Worm (Caenorhabditis elegans) whole organism, young adult: ENCODE results near the gene D1086.6.

Experiments
- B0019.2 ChIP-seq: fragments of 200-800 bp; sonication (Bioruptor generic); conservative IDR thresholded peaks from 2 replicates; pipeline ENCODE4 v1.3.6; 2022; ENCODE audit warnings: missing genetic modification reagents, missing genetic modification characterization, missing compliant biosample characterization
- B0035.1 ChIP-seq: sonication (generic microtip); optimal IDR thresholded peaks from 2 replicates; lab custom pipeline; 2016; ENCODE audit warnings: missing genetic modification characterization, mild to moderate bottlenecking, missing compliant biosample characterization, missing genotype, missing genetic modification reagents
- C06A6.2 ChIP-seq: fragments of 200-800 bp; sonication (Bioruptor generic); conservative IDR thresholded peaks from 2 replicates; pipeline ENCODE4 v1.3.6; 2022; ENCODE audit warnings: missing genetic modification characterization, missing compliant biosample characterization
- D2030.7 ChIP-seq: fragments of 200-800 bp; sonication (Bioruptor generic); IDR thresholded peaks from 2 replicates; pipeline ENCODE4 v1.3.6; 2022; ENCODE audit warnings: missing genetic modification reagents, missing genetic modification characterization, missing compliant biosample characterization
- F23B12.7 ChIP-seq: sonication (generic microtip); optimal IDR thresholded peaks from 2 replicates; lab custom pipeline; 2017; ENCODE audit warnings: missing genetic modification characterization, mild to moderate bottlenecking, missing compliant biosample characterization, antibody characterized with exemption, moderate library complexity; ENCODE audit not compliant: insufficient read depth
- F33H1.4 ChIP-seq: fragments of 200-800 bp; sonication (Bioruptor generic); IDR thresholded peaks from 2 replicates; pipeline ENCODE4 v1.3.6; 2022; ENCODE audit warnings: missing genetic modification reagents, missing genetic modification characterization, missing compliant biosample characterization
- F57C9.4 ChIP-seq: sonication (generic microtip); optimal IDR thresholded peaks from 2 replicates; lab custom pipeline; 2017; ENCODE audit warnings: mild to moderate bottlenecking, missing genetic modification characterization, missing compliant biosample characterization
- K11D2.4 ChIP-seq: fragments of 200-800 bp; sonication (Bioruptor generic); IDR thresholded peaks from 2 replicates; pipeline ENCODE4 v1.3.6; 2022; ENCODE audit warnings: missing genetic modification reagents, missing genetic modification characterization, missing compliant biosample characterization
- Y53G8AR.9 ChIP-seq: fragments of 200-800 bp; sonication (Bioruptor generic); conservative IDR thresholded peaks from 2 replicates; pipeline ENCODE4 v1.3.6; 2022; ENCODE audit warnings: missing genetic modification reagents, missing genetic modification characterization, missing compliant biosample characterization
- Y95B8A.8 ChIP-seq: fragments of 200-800 bp; sonication (Bioruptor generic); IDR thresholded peaks from 2 replicates; pipeline ENCODE4 v1.3.6; 2022; ENCODE audit warnings: missing genetic modification reagents, missing genetic modification characterization, missing compliant biosample characterization
- aptf-3 ChIP-seq: fragments of 200-800 bp; sonication (Bioruptor generic); IDR thresholded peaks from 2 replicates; pipeline ENCODE4 v1.3.6; 2022; ENCODE audit warnings: missing genetic modification characterization, missing compliant biosample characterization
- atf-7 ChIP-seq: sonication (generic microtip); optimal IDR thresholded peaks from 2 replicates; lab custom pipeline; 2017; ENCODE audit warnings: mild to moderate bottlenecking, missing genetic modification characterization, missing compliant biosample characterization
- attf-6 ChIP-seq: fragments of 200-800 bp; sonication (Bioruptor generic); IDR thresholded peaks from 2 replicates; pipeline ENCODE4 v1.3.6; 2022; ENCODE audit warnings: missing genetic modification reagents, missing genetic modification characterization, missing compliant biosample characterization
- bed-2 ChIP-seq: fragments of 200-800 bp; sonication (Bioruptor generic); IDR thresholded peaks from 2 replicates; pipeline ENCODE4 v1.3.6; 2022; ENCODE audit warnings: missing genetic modification reagents, missing genetic modification characterization, missing compliant biosample characterization
- ceh-58 ChIP-seq: fragments of 200-800 bp; sonication (Bioruptor generic); IDR thresholded peaks from 2 replicates; pipeline ENCODE4 v1.3.6; 2022; ENCODE audit warnings: missing genetic modification characterization, missing compliant biosample characterization
- ceh-79 ChIP-seq: sonication (generic microtip); optimal IDR thresholded peaks from 2 replicates; lab custom pipeline; 2017; ENCODE audit warnings: mild to moderate bottlenecking, missing genetic modification characterization, missing compliant biosample characterization
- egl-44 ChIP-seq: fragments of 200-800 bp; sonication (Bioruptor generic); IDR thresholded peaks from 2 replicates; pipeline ENCODE4 v1.3.6; 2022; ENCODE audit warnings: missing genetic modification reagents, missing genetic modification characterization, missing compliant biosample characterization
- egrh-3 ChIP-seq: fragments of 200-800 bp; sonication (Bioruptor generic); IDR thresholded peaks from 2 replicates; pipeline ENCODE4 v1.3.6; 2022; ENCODE audit warnings: missing genetic modification reagents, missing genetic modification characterization, missing compliant biosample characterization
- ets-4 ChIP-seq: fragments of 200-800 bp; sonication (Bioruptor generic); optimal IDR thresholded peaks from 2 replicates; lab custom pipeline; 2018; ENCODE audit warnings: mild to moderate bottlenecking, missing genetic modification characterization, missing compliant biosample characterization
- hlh-26 ChIP-seq: fragments of 200-800 bp; sonication (Bioruptor generic); conservative IDR thresholded peaks from 2 replicates; pipeline ENCODE4 v1.3.6; 2022; ENCODE audit warnings: missing genetic modification reagents, missing genetic modification characterization, missing compliant biosample characterization
- hmg-1.2 ChIP-seq: fragments of 200-800 bp; sonication (Bioruptor generic); IDR thresholded peaks from 2 replicates; pipeline ENCODE4 v1.3.6; 2022; ENCODE audit warnings: missing genetic modification reagents, missing genetic modification characterization, missing compliant biosample characterization
- madf-10 ChIP-seq: sonication (generic microtip); optimal IDR thresholded peaks from 2 replicates; lab custom pipeline; 2016; ENCODE audit warnings: mild to moderate bottlenecking, missing genetic modification characterization, missing compliant biosample characterization
- madf-3 ChIP-seq: fragments of 200-800 bp; sonication (Bioruptor generic); IDR thresholded peaks from 2 replicates; pipeline ENCODE4 v1.3.6; 2022; ENCODE audit warnings: missing genetic modification reagents, missing genetic modification characterization, missing compliant biosample characterization
- mxl-1 ChIP-seq: sonication (generic microtip); optimal IDR thresholded peaks from 2 replicates; lab custom pipeline; 2016; ENCODE audit warnings: missing genetic modification characterization, missing compliant biosample characterization
- nhr-27 ChIP-seq: fragments of 200-800 bp; sonication (Bioruptor generic); optimal IDR thresholded peaks from 2 replicates; lab custom pipeline; 2018; ENCODE audit warnings: mild to moderate bottlenecking, missing genetic modification characterization, moderate library complexity, missing compliant biosample characterization
- nhr-90 ChIP-seq: sonication (generic microtip); optimal IDR thresholded peaks from 2 replicates; lab custom pipeline; 2016; ENCODE audit warnings: missing genotype, mild to moderate bottlenecking, missing genetic modification characterization, missing compliant biosample characterization
- sdz-38 ChIP-seq: sonication (generic microtip); optimal IDR thresholded peaks from 2 replicates; lab custom pipeline; 2016; ENCODE audit warnings: missing genotype, missing genetic modification characterization, missing compliant biosample characterization
- snpc-1.1 ChIP-seq: sonication (generic microtip); optimal IDR thresholded peaks from 2 replicates; lab custom pipeline; 2017; ENCODE audit warnings: missing genetic modification characterization, mild to moderate bottlenecking, missing compliant biosample characterization, antibody characterized with exemption, moderate library complexity, missing genotype, missing genetic modification reagents; ENCODE audit not compliant: insufficient read depth
- snpc-3.4 ChIP-seq: sonication (generic microtip); optimal IDR thresholded peaks from 2 replicates; lab custom pipeline; 2017; ENCODE audit warnings: missing genetic modification characterization, mild to moderate bottlenecking, missing compliant biosample characterization, antibody characterized with exemption, moderate library complexity, missing genotype, missing genetic modification reagents
- snpc-4 ChIP-seq, 5 experiments: fragments of 150-350 bp in 1 of 5; sonication (generic microtip) in 4 of 5; optimal IDR thresholded peaks; 2 replicates each; lab custom pipeline; 2014 to 2018; ENCODE audit warnings: missing genetic modification characterization in 5 of 5, missing biosample characterization in 3 of 5, antibody characterized with exemption in 2 of 5, mild to moderate bottlenecking in 2 of 5, missing compliant biosample characterization in 2 of 5, missing genotype in 2 of 5, moderate library complexity in 2 of 5, missing genetic modification reagents in 1 of 5
- tbp1 ChIP-seq: fragments of 200-800 bp; sonication (Bioruptor generic); optimal IDR thresholded peaks from 2 replicates; lab custom pipeline; 2018; ENCODE audit warnings: mild to moderate bottlenecking, missing genetic modification characterization, missing compliant biosample characterization

D1086.6 gene

DNA sequence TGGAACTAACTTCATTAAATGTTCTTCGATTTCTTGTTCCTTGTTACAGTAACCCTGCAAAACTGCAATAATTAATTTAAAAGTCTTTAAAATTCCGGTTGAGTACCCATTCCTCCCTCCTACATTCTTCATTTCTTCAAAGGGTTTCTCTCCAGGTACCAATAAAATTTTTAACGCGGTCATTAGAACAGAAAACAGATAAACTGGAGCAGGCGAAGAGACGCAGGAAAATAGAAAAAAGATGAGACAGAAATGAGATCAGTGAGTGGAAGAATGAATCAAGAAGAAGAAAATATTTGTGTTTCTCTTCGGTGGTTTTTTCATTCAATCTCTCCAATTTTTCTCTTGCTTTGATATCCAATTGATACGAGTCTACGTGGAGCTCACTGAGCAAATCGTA lies 14.2 kb downstream of the D1086.6 start, which contains the start of gene D1086.8:
Gene D1086.8, plus strand, starts transcription at position 301 of the 400 bp plus-strand sequence.
- TF ChIP-seq F23B12.7 (no peak), mxl-1 (tag; lab: Kevin White, UChicago) (no peak), C06A6.2 (GFP tag; lab: Robert Waterston, UW) (no peak), snpc-3.4 (tag; lab: Kevin White, UChicago) (no peak), ets-4 (GFP tag; lab: Kevin White, UChicago) (no peak), sdz-38 (no peak), attf-6 (GFP tag; lab: Robert Waterston, UW) (no peak), aptf-3 (GFP tag; lab: Robert Waterston, UW) (no peak), ceh-79 (tag; lab: Kevin White, UChicago) (no peak), K11D2.4 (GFP tag; lab: Robert Waterston, UW) (no peak), Y53G8AR.9 (GFP tag; lab: Robert Waterston, UW) (no peak), F57C9.4 (tag; lab: Kevin White, UChicago) (no peak), hlh-26 (GFP tag; lab: Robert Waterston, UW) (no peak)

DNA sequence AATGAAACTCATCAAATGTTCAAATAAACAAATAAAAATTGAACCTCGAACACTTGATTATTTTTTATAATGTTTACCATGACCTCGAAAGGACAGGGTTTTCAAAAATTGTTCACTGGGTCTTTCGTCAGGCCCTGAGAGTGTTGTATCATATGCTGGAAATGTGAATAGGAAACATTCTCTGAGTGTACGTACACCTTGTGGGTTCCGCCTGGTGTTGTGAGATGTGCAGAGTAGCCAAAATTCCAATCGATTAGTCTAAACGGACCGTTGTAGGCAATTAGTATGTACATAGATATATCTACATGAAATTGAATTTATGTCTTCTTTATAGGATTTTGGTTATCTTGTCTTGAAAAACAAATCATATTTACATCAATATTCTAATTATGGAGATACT lies 14.9 kb downstream of the D1086.6 start:
- TF ChIP-seq bed-2 (GFP tag; lab: Robert Waterston, UW) = no peak
- no peak for TF ChIP-seq F23B12.7
- TF ChIP-seq B0035.1 (tag; lab: Kevin White, UChicago) = no peak
- peak; percentile 24; the same call in 1 of the 2 replicates for TF ChIP-seq hmg-1.2 (GFP tag; lab: Robert Waterston, UW)
- TF ChIP-seq Y95B8A.8 = no peak
- TF ChIP-seq tbp1 = peak; percentile 16
- TF ChIP-seq atf-7 (tag; lab: Kevin White, UChicago) = no peak
- no peak for TF ChIP-seq egl-44 (GFP tag; lab: Robert Waterston, UW)
- no peak for TF ChIP-seq snpc-3.4 (tag; lab: Kevin White, UChicago)
- peak; percentile 59 for TF ChIP-seq snpc-1.1
- no peak for TF ChIP-seq snpc-4 (GFP tag; optimal IDR thresholded peaks at IDR 0.05; lab: Kevin White, UChicago)
- TF ChIP-seq snpc-4 (tag; optimal IDR thresholded peaks at IDR 0.05; lab: Kevin White, UChicago) = peak in 2 of 4 experiments; percentile 36 to 70

DNA sequence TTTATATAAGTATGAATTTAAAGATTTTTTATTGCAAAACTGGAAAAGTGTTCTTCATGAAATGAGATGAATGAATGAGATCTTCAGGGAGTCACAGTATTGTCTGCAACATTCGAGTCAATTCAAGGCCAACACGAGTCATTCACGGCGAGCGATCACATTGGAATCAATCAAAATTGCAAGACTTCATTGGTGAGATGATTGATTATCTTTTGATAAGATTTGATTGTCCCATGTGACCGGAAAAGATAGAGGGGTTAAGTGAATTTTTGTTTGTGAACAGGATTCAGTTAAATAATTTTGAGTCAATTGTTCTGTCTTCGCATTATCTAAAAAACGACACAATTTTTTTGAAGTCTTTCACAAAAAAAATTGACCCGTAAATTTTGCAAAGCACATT lies 15.4 kb downstream of the D1086.6 start:
- TF ChIP-seq ceh-58 (GFP tag; lab: Robert Waterston, UW) (no peak), mxl-1 (tag; lab: Kevin White, UChicago) (no peak), madf-3 (GFP tag; lab: Robert Waterston, UW) (no peak), egrh-3 (GFP tag; lab: Robert Waterston, UW) (no peak), Y53G8AR.9 (GFP tag; lab: Robert Waterston, UW) (no peak), bed-2 (GFP tag; lab: Robert Waterston, UW) (no peak), ceh-79 (tag; lab: Kevin White, UChicago) (no peak), sdz-38 (no peak), nhr-90 (tag; lab: Kevin White, UChicago) (no peak), B0019.2 (GFP tag; lab: Robert Waterston, UW) (no peak), D2030.7 (GFP tag; lab: Robert Waterston, UW) (no peak), F33H1.4 (GFP tag; lab: Robert Waterston, UW) (no peak), nhr-27 (tag; lab: Kevin White, UChicago) (no peak)

DNA sequence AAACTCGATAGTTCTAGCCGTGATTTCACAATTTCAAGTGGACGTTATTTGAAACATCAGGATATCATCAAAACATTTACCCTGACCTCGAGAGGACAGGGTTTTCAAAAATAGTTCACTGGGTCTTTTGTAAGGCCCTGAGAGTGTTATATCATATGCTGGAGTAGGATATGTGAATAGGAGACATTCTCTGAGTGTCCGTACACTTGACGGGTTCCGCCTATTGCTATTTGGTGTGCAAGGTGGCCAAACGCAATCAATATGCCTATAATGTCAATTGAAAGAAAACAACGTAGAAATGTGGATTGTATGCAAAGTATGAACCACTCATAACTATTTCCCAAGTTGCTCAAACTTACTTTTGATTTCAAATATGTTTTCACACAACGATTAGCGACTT lies 17.8 kb downstream of the D1086.6 start:
- TF ChIP-seq snpc-1.1 (peak; percentile 78), snpc-4 (GFP tag; optimal IDR thresholded peaks at IDR 0.05; lab: Kevin White, UChicago) (peak; percentile 10), snpc-4 (tag; optimal IDR thresholded peaks at IDR 0.05; lab: Kevin White, UChicago) (peak in 2 of 4 experiments; percentile 77 to 79), madf-10 (tag; lab: Kevin White, UChicago) (no peak)
